Fruit fly (Drosophila melanogaster) Kc167 (cell line): ENCODE measurements around the gene mid.

ENCODE experiments used
- Sin3A ChIP-seq: fragments of >200 bp; optimal IDR thresholded peaks from 2 replicates; lab custom pipeline; 2018; ENCODE audit warnings: missing external identifiers
- h ChIP-seq: fragments of >200 bp; optimal IDR thresholded peaks from 3 replicates; lab custom pipeline; 2018; ENCODE audit warnings: missing external identifiers
- psq ChIP-seq: fragments of >200 bp; optimal IDR thresholded peaks from 2 replicates; lab custom pipeline; 2017; ENCODE audit warnings: missing external identifiers
- ttk ChIP-seq: sonication (Bioruptor generic); optimal IDR thresholded peaks from 2 replicates; lab custom pipeline; 2017; ENCODE audit warnings: missing external identifiers

DNA sequence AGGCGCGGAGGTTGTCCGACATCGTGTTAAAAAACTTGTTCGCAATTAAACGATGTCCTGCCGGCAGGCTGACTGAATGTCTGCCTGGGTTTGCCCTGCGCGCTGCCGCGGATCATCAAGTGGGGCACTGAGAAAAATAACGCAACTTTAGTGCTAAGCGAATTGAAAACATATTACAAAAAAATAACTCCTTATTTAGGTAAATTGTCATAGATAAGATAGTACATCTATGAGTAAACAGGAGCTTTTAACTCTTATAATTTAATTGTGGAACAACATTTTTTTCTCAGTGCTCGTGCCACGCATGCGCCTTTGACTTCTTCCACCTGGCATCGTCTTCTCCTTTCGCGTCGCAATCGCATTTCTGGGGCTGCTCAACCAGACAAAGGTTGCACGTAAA, 18.5 kb downstream of the mid start:
- TF ChIP-seq ttk (no peak), h (lab: Kevin White, UChicago) (no peak), psq (lab: Kevin White, UChicago) (no peak), Sin3A (lab: Kevin White, UChicago) (no peak)
